Fruit fly (Drosophila melanogaster): ENCODE results near the gene Tsen34.

The Tsen34 gene

DNA sequence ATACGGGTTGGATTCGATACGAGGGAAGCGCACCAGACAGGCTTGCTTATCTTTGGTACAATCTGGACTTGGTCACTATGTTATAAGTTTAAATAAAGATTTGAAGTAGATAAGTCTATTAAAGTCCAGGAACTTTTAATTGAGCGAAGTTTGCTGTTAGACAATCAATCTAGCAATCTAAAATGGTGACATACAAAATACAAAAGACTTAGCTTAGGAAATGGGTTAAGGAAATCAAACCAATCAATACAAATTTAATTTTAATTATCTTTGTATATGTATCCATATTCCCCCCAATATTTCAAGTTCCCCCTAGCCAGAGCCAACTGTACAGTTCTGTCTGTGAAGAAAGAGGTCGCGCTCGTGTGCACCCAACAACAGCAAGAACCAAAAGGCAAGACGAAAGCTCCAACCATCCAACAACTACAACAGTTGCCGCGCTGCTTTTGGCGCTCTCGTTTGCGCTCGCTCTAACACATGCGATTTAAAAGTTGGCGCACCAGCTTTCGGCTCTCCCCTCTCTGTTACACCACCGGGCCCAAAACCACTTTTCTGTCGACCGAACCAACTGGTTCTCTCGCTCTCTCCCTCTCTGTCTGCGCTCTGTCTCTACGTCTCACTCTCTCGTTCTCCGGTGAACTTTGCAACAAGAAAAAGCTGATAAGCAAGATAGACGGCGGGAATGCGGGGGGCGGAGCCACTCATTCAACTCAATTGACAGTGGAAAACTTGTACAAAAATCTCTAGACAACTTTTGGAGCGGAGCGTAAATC lies 5.5 kb downstream of the Tsen34 start:
- TF ChIP-seq CG12768 (GFP tag; optimal IDR thresholded peaks at IDR 0.05) (peak; percentile 85), CG5204 (GFP tag; optimal IDR thresholded peaks at IDR 0.05) (peak; percentile 93), cic (GFP tag; optimal IDR thresholded peaks at IDR 0.05) (peak; percentile 98), toe (GFP tag; optimal IDR thresholded peaks at IDR 0.05) (peak; percentile 82), Clk (GFP tag; optimal IDR thresholded peaks at IDR 0.05) (peak; percentile 66), Mnt (GFP tag; optimal IDR thresholded peaks at IDR 0.05) (peak; percentile 76), kay (GFP tag; ENCODE audit: borderline replicate concordance) (peak; percentile 93), Crg-1 (GFP tag; optimal IDR thresholded peaks at IDR 0.05) (peak; percentile 64), CG14711 (tag; optimal IDR thresholded peaks at IDR 0.05) (peak; percentile 73), CG33017 (tag; optimal IDR thresholded peaks at IDR 0.05) (peak; percentile 85), CG1620 (GFP tag; optimal IDR thresholded peaks at IDR 0.05) (peak; percentile 79), tj (GFP tag; optimal IDR thresholded peaks at IDR 0.05) (peak; percentile 55), CG11617 (GFP tag; optimal IDR thresholded peaks at IDR 0.05) (peak; percentile 88), bab1 (GFP tag; optimal IDR thresholded peaks at IDR 0.05) (peak; percentile 44), CG7101 (tag; optimal IDR thresholded peaks at IDR 0.05) (peak; percentile 90), pad (GFP tag; optimal IDR thresholded peaks at IDR 0.05) (peak; percentile 77), cnc (optimal IDR thresholded peaks at IDR 0.05) (no peak), CG7045 (GFP tag; optimal IDR thresholded peaks at IDR 0.05) (peak; percentile 87), ovo (GFP tag; optimal IDR thresholded peaks at IDR 0.05) (no peak), Hr96 (GFP tag; optimal IDR thresholded peaks at IDR 0.05) (peak; percentile 71)

DNA sequence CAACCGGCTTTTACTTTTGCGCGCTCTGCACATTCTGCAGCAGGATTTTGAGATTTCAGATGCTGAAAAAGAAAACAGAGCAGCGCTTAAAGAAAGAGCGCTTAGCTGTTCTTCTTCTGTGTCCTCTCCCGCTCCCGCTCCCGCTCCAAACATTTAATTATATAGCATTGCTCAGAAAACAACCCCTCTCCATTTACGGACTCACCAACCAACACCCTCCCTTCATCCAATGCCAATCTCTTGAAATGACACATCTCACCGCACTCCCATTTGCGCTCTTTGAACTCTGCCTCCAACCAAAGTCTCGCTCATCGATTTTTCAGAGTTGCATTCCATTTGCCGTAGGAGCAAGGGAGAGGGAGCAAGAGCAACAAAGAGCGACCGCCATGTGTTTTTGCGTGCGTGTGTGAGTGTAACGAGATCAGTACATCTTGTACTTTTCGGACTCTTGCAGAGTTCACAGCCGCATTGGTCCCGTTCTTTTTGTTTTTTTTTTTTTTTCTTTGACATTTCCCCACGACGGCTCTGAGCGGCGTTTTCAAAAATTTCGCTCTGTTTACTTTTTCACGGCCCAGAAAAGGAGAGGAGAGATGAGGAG lies 6.5 kb downstream of the Tsen34 start:
- peak; percentile 88 for TF ChIP-seq CG12768 (GFP tag; optimal IDR thresholded peaks at IDR 0.05)
- TF ChIP-seq CG33017 (tag; optimal IDR thresholded peaks at IDR 0.05) = no peak
- TF ChIP-seq ovo (GFP tag; optimal IDR thresholded peaks at IDR 0.05) = peak; percentile 32
- TF ChIP-seq tj (GFP tag; optimal IDR thresholded peaks at IDR 0.05) = peak; percentile 54
- peak; percentile 2 for TF ChIP-seq Crg-1 (GFP tag; optimal IDR thresholded peaks at IDR 0.05)
- TF ChIP-seq CG14711 (tag; optimal IDR thresholded peaks at IDR 0.05) = no peak
- TF ChIP-seq Clk (GFP tag; optimal IDR thresholded peaks at IDR 0.05) = peak; percentile 30
- TF ChIP-seq cic (GFP tag; optimal IDR thresholded peaks at IDR 0.05) = peak; percentile 2
- no peak for TF ChIP-seq cnc (optimal IDR thresholded peaks at IDR 0.05)
- TF ChIP-seq CG1620 (GFP tag; optimal IDR thresholded peaks at IDR 0.05) = no peak
- peak; percentile 82 for TF ChIP-seq Mnt (GFP tag; optimal IDR thresholded peaks at IDR 0.05)
- TF ChIP-seq CG7045 (GFP tag; optimal IDR thresholded peaks at IDR 0.05) = no peak
- TF ChIP-seq Hr96 (GFP tag; optimal IDR thresholded peaks at IDR 0.05) = no peak
- TF ChIP-seq pad (GFP tag; optimal IDR thresholded peaks at IDR 0.05) = peak; percentile 94

DNA sequence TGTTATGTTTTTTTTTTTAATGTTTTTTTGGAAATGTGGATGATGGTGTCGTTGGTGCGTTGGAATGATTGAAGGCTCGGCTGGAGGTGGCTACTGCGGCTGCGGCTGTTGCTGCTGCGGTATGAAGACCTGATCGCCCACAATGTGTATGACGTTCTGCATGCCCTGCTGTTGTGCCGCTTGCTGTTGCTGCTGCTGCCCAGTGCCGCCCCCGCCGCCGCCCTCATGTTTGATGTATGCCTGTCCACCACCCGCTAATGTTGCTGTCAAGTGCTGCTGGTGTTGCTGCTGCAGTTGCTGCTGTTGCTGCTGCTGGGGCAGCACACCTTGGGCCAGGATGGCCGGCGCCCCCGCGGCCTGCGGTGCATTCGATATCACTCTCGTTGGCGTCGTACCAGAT lies 8.8 kb downstream of the Tsen34 start:
- TF ChIP-seq Clk (GFP tag; optimal IDR thresholded peaks at IDR 0.05) (no peak), CG7101 (tag; optimal IDR thresholded peaks at IDR 0.05) (no peak), toe (GFP tag; optimal IDR thresholded peaks at IDR 0.05) (no peak), cic (GFP tag; optimal IDR thresholded peaks at IDR 0.05) (no peak), Hr96 (GFP tag; optimal IDR thresholded peaks at IDR 0.05) (no peak), Crg-1 (GFP tag; optimal IDR thresholded peaks at IDR 0.05) (no peak), bab1 (GFP tag; optimal IDR thresholded peaks at IDR 0.05) (no peak), ovo (GFP tag; optimal IDR thresholded peaks at IDR 0.05) (no peak), CG14711 (tag; optimal IDR thresholded peaks at IDR 0.05) (no peak), CG12768 (GFP tag; optimal IDR thresholded peaks at IDR 0.05) (no peak), CG11617 (GFP tag; optimal IDR thresholded peaks at IDR 0.05) (no peak), CG33017 (tag; optimal IDR thresholded peaks at IDR 0.05) (no peak), CG7045 (GFP tag; optimal IDR thresholded peaks at IDR 0.05) (no peak), CG1620 (GFP tag; optimal IDR thresholded peaks at IDR 0.05) (no peak), tj (GFP tag; optimal IDR thresholded peaks at IDR 0.05) (no peak), Mnt (GFP tag; optimal IDR thresholded peaks at IDR 0.05) (no peak), CG5204 (GFP tag; optimal IDR thresholded peaks at IDR 0.05) (no peak), cnc (optimal IDR thresholded peaks at IDR 0.05) (no peak), kay (GFP tag; ENCODE audit: borderline replicate concordance) (no peak), pad (GFP tag; optimal IDR thresholded peaks at IDR 0.05) (no peak)

DNA sequence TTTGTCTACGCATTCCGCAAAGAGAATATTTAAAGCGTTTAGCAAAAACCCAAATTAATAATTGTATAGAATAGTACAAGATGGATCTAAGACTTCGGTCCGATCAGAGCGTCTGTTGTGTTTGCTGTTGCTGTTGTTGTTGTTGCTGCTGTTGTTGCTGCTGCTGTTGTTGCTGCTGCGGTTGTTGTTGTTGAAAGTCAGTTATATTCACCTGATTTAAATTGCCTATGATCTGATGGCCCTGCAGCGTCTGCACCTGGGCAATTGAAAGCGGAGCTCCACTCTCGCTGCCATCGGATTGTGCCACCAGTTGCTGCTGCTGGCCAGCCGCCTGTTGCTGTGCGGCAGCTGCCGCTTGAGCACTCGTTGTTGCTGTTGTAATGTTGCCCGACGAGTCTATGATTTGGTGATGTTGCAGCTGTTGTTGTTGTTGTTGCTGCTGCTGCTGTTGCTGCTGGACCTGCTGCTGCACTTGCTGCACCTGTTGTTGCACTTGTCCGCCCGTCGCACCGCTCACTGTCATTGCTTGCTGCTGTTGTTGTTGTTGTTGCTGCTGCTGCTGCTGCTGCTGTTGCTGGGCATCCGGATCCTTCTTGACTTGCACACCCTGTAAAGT lies 10.5 kb downstream of the Tsen34 start:
- TF ChIP-seq Mnt (GFP tag; optimal IDR thresholded peaks at IDR 0.05) = no peak
- no peak for TF ChIP-seq CG7101 (tag; optimal IDR thresholded peaks at IDR 0.05)
- TF ChIP-seq CG11617 (GFP tag; optimal IDR thresholded peaks at IDR 0.05) = no peak
- no peak for TF ChIP-seq Hr96 (GFP tag; optimal IDR thresholded peaks at IDR 0.05)
- TF ChIP-seq ovo (GFP tag; optimal IDR thresholded peaks at IDR 0.05) = no peak
- TF ChIP-seq Crg-1 (GFP tag; optimal IDR thresholded peaks at IDR 0.05) = no peak
- TF ChIP-seq tj (GFP tag; optimal IDR thresholded peaks at IDR 0.05) = no peak
- no peak for TF ChIP-seq cnc (optimal IDR thresholded peaks at IDR 0.05)
- TF ChIP-seq CG7045 (GFP tag; optimal IDR thresholded peaks at IDR 0.05) = no peak
- no peak for TF ChIP-seq Clk (GFP tag; optimal IDR thresholded peaks at IDR 0.05)
- TF ChIP-seq CG5204 (GFP tag; optimal IDR thresholded peaks at IDR 0.05) = no peak
- TF ChIP-seq toe (GFP tag; optimal IDR thresholded peaks at IDR 0.05) = no peak
- no peak for TF ChIP-seq CG33017 (tag; optimal IDR thresholded peaks at IDR 0.05)

DNA sequence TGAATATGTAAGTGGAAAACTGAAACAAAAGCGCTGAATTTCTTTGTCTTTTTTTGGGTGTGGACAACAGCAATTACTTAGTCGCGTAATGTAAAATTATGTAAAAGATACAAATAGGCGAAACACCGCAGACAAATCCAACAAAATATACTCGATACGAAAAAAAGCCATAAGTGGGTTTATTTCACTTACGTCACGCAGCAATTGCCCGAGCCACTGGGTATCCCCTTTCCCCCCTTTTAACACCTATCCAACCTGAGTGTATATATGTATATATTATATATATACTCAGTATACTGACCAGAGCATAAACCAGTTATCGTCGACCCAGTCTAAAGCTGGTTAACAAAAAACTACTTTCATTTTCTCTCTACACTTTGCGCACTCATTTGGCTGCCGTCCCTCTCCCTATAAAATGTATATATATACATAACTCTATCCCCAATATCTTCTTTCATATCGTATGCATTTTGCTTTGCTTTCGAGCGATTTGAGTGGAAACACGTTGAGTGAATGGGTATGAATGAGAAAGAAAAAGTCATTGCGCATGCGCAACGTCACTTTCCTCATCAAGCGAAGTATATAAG lies 18.4 kb downstream of the Tsen34 start:
- TF ChIP-seq CG5204 (GFP tag; optimal IDR thresholded peaks at IDR 0.05) (no peak), bab1 (GFP tag; optimal IDR thresholded peaks at IDR 0.05) (no peak), toe (GFP tag; optimal IDR thresholded peaks at IDR 0.05) (no peak), CG33017 (tag; optimal IDR thresholded peaks at IDR 0.05) (no peak), CG14711 (tag; optimal IDR thresholded peaks at IDR 0.05) (no peak), Crg-1 (GFP tag; optimal IDR thresholded peaks at IDR 0.05) (no peak), Hr96 (GFP tag; optimal IDR thresholded peaks at IDR 0.05) (no peak), pad (GFP tag; optimal IDR thresholded peaks at IDR 0.05) (no peak), CG7045 (GFP tag; optimal IDR thresholded peaks at IDR 0.05) (no peak), kay (GFP tag; ENCODE audit: borderline replicate concordance) (no peak), CG7101 (tag; optimal IDR thresholded peaks at IDR 0.05) (no peak), CG1620 (GFP tag; optimal IDR thresholded peaks at IDR 0.05) (no peak), Clk (GFP tag; optimal IDR thresholded peaks at IDR 0.05) (no peak), CG12768 (GFP tag; optimal IDR thresholded peaks at IDR 0.05) (no peak)

Data from whole organism, adult.